Worm (Caenorhabditis elegans): ENCODE results near the gene T21D12.14.

T21D12.14 gene

DNA sequence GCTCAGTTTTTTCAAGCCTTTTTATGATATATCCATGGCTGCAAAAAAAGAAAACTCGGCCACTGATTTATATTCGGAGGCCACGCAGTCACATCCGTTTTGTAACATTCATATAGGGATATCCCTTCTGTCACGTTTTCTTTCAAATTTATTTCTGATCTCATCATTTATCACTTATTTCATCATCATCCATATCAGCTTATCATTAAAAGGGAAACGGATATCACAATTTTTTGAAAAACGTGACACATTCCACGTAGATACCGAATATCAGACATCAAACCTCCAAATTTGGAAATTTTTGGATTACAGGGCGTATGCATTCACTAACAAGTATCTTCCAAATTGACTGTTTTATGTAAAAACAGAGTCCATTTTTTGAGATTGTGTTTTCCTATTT, 14.8 kb upstream of the T21D12.14 start (continued):
- TF ChIP-seq lir-3 (tag; optimal IDR thresholded peaks at IDR 0.05) (no peak), tag-97 (GFP tag; IDR thresholded peaks at IDR 0.05) (no peak), Y48G9A.11 (GFP tag; IDR thresholded peaks at IDR 0.05) (no peak), mxl-3 (GFP tag; optimal IDR thresholded peaks at IDR 0.05) (peak; percentile 33), mdl-1 (tag; optimal IDR thresholded peaks at IDR 0.05) (peak; percentile 17 to 67), T20F7.1 (GFP tag; optimal IDR thresholded peaks at IDR 0.05) (no peak), zip-11 (GFP tag; IDR thresholded peaks at IDR 0.05) (no peak), nhr-28 (tag; optimal IDR thresholded peaks at IDR 0.05) (peak; percentile 40), R02D3.7 (tag; optimal IDR thresholded peaks at IDR 0.05) (no peak)

DNA sequence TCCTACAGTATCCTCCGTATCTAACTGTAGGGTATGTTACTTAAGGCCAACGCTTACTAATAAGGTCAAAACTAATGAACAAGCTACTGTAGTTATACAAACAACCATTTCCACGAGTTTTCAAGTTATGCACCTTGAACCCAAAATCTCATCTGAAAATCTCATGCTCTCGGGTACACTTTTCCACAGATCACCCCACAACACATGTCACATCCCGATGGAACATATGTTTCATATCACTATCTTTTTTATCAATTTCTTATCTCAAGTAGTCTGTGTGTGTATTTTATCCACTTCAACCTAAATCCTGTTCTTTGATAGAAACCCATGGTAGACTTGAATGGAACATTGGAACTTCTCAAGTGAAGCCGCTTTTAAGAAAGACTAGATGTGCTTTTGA, 12.4 kb upstream of the T21D12.14 start:
- TF ChIP-seq pqm-1 (tag; optimal IDR thresholded peaks at IDR 0.05) (no peak), zip-11 (GFP tag; IDR thresholded peaks at IDR 0.05) (no peak), nhr-41 (GFP tag; IDR thresholded peaks at IDR 0.05) (no peak), hmg-1.1 (GFP tag; IDR thresholded peaks at IDR 0.05) (no peak), nhr-28 (tag; optimal IDR thresholded peaks at IDR 0.05) (peak; percentile 67), hlh-11 (tag; optimal IDR thresholded peaks at IDR 0.05) (peak; percentile 45), hlh-30 (tag; optimal IDR thresholded peaks at IDR 0.05; ENCODE audit: insufficient read depth) (peak; percentile 36), mxl-3 (GFP tag; optimal IDR thresholded peaks at IDR 0.05) (peak; percentile 55), unc-62 (GFP tag; optimal IDR thresholded peaks at IDR 0.05 in 1 of 2) (peak in 1 of 2 experiments; percentile 72), unc-62 (tag; optimal IDR thresholded peaks at IDR 0.05) (no peak), saeg-2 (GFP tag; IDR thresholded peaks at IDR 0.05) (no peak)

DNA sequence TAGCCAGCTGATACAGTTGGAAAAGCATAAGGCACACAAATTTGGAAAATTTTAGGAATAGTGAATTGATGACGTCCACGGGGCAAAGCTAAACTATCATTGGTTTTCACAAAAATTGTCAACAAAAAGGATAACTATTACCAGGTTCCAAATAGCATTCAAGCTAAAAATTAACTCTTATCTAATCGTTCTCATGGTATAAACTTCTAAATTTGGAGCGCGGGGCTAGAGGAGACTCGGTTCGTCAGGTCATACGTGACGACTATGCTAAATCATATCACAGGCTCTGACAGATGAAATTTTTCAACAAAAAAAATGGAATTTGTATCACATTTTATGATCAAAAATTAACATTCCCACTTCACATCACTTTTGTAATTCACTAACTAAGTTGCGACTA, 11.3 kb upstream of the T21D12.14 start:
- TF ChIP-seq vab-7 (GFP tag; IDR thresholded peaks at IDR 0.05) = no peak
- no peak for TF ChIP-seq mdl-1 (tag; optimal IDR thresholded peaks at IDR 0.05)
- no peak for TF ChIP-seq nhr-102 (tag; optimal IDR thresholded peaks at IDR 0.05)
- no peak for TF ChIP-seq mes-2 (tag; optimal IDR thresholded peaks at IDR 0.05; ENCODE audit: poor library complexity, severe bottlenecking)
- no peak for TF ChIP-seq spr-1 (tag; optimal IDR thresholded peaks at IDR 0.05)
- TF ChIP-seq ceh-32 (tag; optimal IDR thresholded peaks at IDR 0.05; ENCODE audit: poor library complexity) = no peak
- TF ChIP-seq aly-2 (tag; optimal IDR thresholded peaks at IDR 0.05) = no peak
- no peak for TF ChIP-seq T26A8.4 (GFP tag; IDR thresholded peaks at IDR 0.05)
- TF ChIP-seq T20F7.1 (GFP tag; optimal IDR thresholded peaks at IDR 0.05) = no peak
- no peak for TF ChIP-seq nhr-77 (tag; optimal IDR thresholded peaks at IDR 0.05)
- no peak for TF ChIP-seq lin-38 (GFP tag; IDR thresholded peaks at IDR 0.05)
- no peak for TF ChIP-seq mxl-3 (GFP tag; optimal IDR thresholded peaks at IDR 0.05)
- TF ChIP-seq Y48G9A.11 (GFP tag; IDR thresholded peaks at IDR 0.05) = no peak
- TF ChIP-seq nhr-28 (tag; optimal IDR thresholded peaks at IDR 0.05) = no peak

DNA sequence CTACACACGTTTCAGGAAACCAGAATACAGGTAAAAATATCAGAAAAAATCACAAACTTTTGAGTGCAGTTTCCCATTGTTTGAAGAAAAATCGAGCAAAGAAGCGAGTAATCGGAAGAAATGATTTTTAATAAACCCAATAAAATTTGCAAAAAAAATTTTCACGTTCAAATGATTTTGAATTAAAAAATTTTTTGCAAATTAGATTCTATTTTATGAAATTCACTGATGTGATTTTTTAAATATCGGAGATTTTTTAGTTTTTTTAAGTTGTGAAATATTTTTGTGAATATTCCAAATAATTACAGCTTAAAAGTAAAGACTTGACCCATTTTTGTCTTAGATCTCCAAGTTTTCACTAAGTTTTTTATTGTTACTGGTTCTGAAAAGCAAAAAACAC, 10.3 kb upstream of the T21D12.14 start, which contains the start of gene pnp-1:
TSS of gene pnp-1 (minus strand) at position 101 of the 400 bp plus-strand sequence.
- TF ChIP-seq pqm-1 (tag; optimal IDR thresholded peaks at IDR 0.05) = no peak
- TF ChIP-seq gei-8 (GFP tag; optimal IDR thresholded peaks at IDR 0.05) = no peak
- TF ChIP-seq ceh-28 (tag; optimal IDR thresholded peaks at IDR 0.05) = no peak
- TF ChIP-seq Y48G9A.11 (GFP tag; IDR thresholded peaks at IDR 0.05) = no peak
- TF ChIP-seq daf-16 (GFP tag; optimal IDR thresholded peaks at IDR 0.05) = no peak
- no peak for TF ChIP-seq daf-16 (tag; optimal IDR thresholded peaks at IDR 0.05)
- TF ChIP-seq lin-38 (GFP tag; IDR thresholded peaks at IDR 0.05) = no peak
- TF ChIP-seq ces-1 (GFP tag; optimal IDR thresholded peaks at IDR 0.05) = no peak
- no peak for TF ChIP-seq nhr-48 (tag; optimal IDR thresholded peaks at IDR 0.05)
- TF ChIP-seq mdl-1 (tag; optimal IDR thresholded peaks at IDR 0.05) = no peak
- no peak for TF ChIP-seq F44E2.7 (GFP tag; IDR thresholded peaks at IDR 0.05)
- no peak for TF ChIP-seq nhr-76 (tag; optimal IDR thresholded peaks at IDR 0.05)
- no peak for TF ChIP-seq nhr-28 (tag; optimal IDR thresholded peaks at IDR 0.05)
- no peak for TF ChIP-seq zip-2 (tag; optimal IDR thresholded peaks at IDR 0.05)
- TF ChIP-seq nhr-42 (GFP tag; IDR thresholded peaks at IDR 0.05) = no peak
- TF ChIP-seq zfp-3 (GFP tag; conservative IDR thresholded peaks at IDR 0.05) = no peak
- no peak for TF ChIP-seq spr-1 (tag; optimal IDR thresholded peaks at IDR 0.05)
- no peak for TF ChIP-seq ZK546.5 (tag; optimal IDR thresholded peaks at IDR 0.05)
- TF ChIP-seq fkh-10 (GFP tag; optimal IDR thresholded peaks at IDR 0.05) = no peak
- no peak for TF ChIP-seq hlh-11 (tag; optimal IDR thresholded peaks at IDR 0.05)
